Fruit fly (Drosophila melanogaster) whole organism, wandering third instar larva: ENCODE measurements around the gene Kr-h2.

Source experiments
- Abd-B ChIP-seq: fragments of >200 bp; optimal IDR thresholded peaks from 2 replicates; lab custom pipeline; 2017; ENCODE audit warnings: missing biosample characterization, missing genetic modification characterization
- CG32264 ChIP-seq: fragments of 200-800 bp; sonication (Bioruptor generic); optimal IDR thresholded peaks from 2 replicates; lab custom pipeline; 2016; ENCODE audit warnings: missing biosample characterization, missing genetic modification characterization
- CG9705 ChIP-seq: fragments of 200-800 bp; sonication (Bioruptor generic); optimal IDR thresholded peaks from 2 replicates; lab custom pipeline; 2018; ENCODE audit warnings: missing biosample characterization, mild to moderate bottlenecking, missing genetic modification characterization
- CrebA ChIP-seq: fragments of 200-800 bp; sonication (Bioruptor generic); optimal IDR thresholded peaks from 2 replicates; lab custom pipeline; 2016; ENCODE audit warnings: missing biosample characterization, mild to moderate bottlenecking, missing genetic modification characterization, borderline replicate concordance
- Dfd ChIP-seq: fragments of >200 bp; optimal IDR thresholded peaks from 2 replicates; lab custom pipeline; 2017; ENCODE audit warnings: missing biosample characterization, missing genetic modification characterization
- Dif ChIP-seq: fragments of 200-275, 200-300 bp; sonication (Bioruptor generic); optimal IDR thresholded peaks from 2 replicates; lab custom pipeline; 2018; ENCODE audit warnings: missing biosample characterization, missing genetic modification characterization; ENCODE audit not compliant: partially characterized antibody
- GATAd ChIP-seq: sonication (Bioruptor generic); optimal IDR thresholded peaks from 2 replicates; lab custom pipeline; 2016; ENCODE audit warnings: missing biosample characterization, missing genetic modification characterization
- HLH106 ChIP-seq: fragments of 200-800 bp; optimal IDR thresholded peaks from 3 replicates; lab custom pipeline; 2019; ENCODE audit warnings: missing biosample characterization, mild to moderate bottlenecking, missing genetic modification characterization, moderate library complexity
- Hnf4 ChIP-seq: fragments of 200-800 bp; sonication (Bioruptor generic); optimal IDR thresholded peaks from 2 replicates; lab custom pipeline; 2016; ENCODE audit warnings: missing biosample characterization, mild to moderate bottlenecking, missing genetic modification characterization
- Hr78 ChIP-seq: fragments of >200 bp; optimal IDR thresholded peaks from 2 replicates; lab custom pipeline; 2017; ENCODE audit warnings: missing biosample characterization, missing genetic modification characterization
- Hr83 ChIP-seq: fragments of 200-300 bp; sonication (Bioruptor generic); optimal IDR thresholded peaks from 2 replicates; lab custom pipeline; 2016; ENCODE audit warnings: missing biosample characterization, mild to moderate bottlenecking, missing genetic modification characterization, moderate library complexity; ENCODE audit not compliant: poor library complexity, severe bottlenecking
- Jra ChIP-seq: sonication (Bioruptor generic); optimal IDR thresholded peaks from 2 replicates; lab custom pipeline; 2016; ENCODE audit warnings: missing biosample characterization, missing genetic modification characterization
- Mio ChIP-seq: sonication (Bioruptor generic); optimal IDR thresholded peaks from 2 replicates; lab custom pipeline; 2016; ENCODE audit warnings: missing biosample characterization, missing genetic modification characterization
- Myc ChIP-seq: fragments of >200 bp; optimal IDR thresholded peaks from 2 replicates; lab custom pipeline; 2017
- N ChIP-seq: fragments of >200 bp; optimal IDR thresholded peaks from 2 replicates; lab custom pipeline; 2018; ENCODE audit warnings: missing biosample characterization, missing external identifiers, missing genetic modification characterization
- OdsH ChIP-seq: fragments of 200-800 bp; sonication (Bioruptor generic); optimal IDR thresholded peaks from 2 replicates; lab custom pipeline; 2016; ENCODE audit warnings: missing biosample characterization, mild to moderate bottlenecking, missing genetic modification characterization
- Rel ChIP-seq, 2 experiments: fragments of 200-800 bp; sonication (Bioruptor generic) in 1 of 2; optimal IDR thresholded peaks; 2 replicates in 1 of 2; 3 replicates in 1 of 2; lab custom pipeline; 2016 to 2019; ENCODE audit warnings: mild to moderate bottlenecking in 2 of 2, missing biosample characterization in 2 of 2, missing genetic modification characterization in 2 of 2, moderate library complexity in 1 of 2
- Sp1 ChIP-seq: fragments of 200-800 bp; sonication (Bioruptor generic); optimal IDR thresholded peaks from 3 replicates; lab custom pipeline; 2019; ENCODE audit warnings: missing biosample characterization, mild to moderate bottlenecking, missing genetic modification characterization, moderate library complexity
- Vsx2 ChIP-seq: fragments of 200-300, 225-300 bp; sonication (Bioruptor generic); optimal IDR thresholded peaks from 2 replicates; lab custom pipeline; 2018; ENCODE audit warnings: missing biosample characterization, missing genetic modification characterization; ENCODE audit not compliant: partially characterized antibody
- br ChIP-seq: fragments of 200-800 bp; sonication (Bioruptor generic); optimal IDR thresholded peaks from 2 replicates; lab custom pipeline; 2016; ENCODE audit warnings: missing biosample characterization, missing genetic modification characterization
- brk ChIP-seq: fragments of 200-800 bp; sonication (Bioruptor generic); optimal IDR thresholded peaks from 2 replicates; lab custom pipeline; 2016; ENCODE audit warnings: missing biosample characterization, mild to moderate bottlenecking, missing genetic modification characterization
- dl ChIP-seq, 2 experiments: fragments of 175-275, 200-275 bp in 1 of 2; fragments of 200-275 bp in 1 of 2; sonication (Bioruptor generic); optimal IDR thresholded peaks; lab custom pipeline; 2018; ENCODE audit warnings: mild to moderate bottlenecking in 2 of 2, missing biosample characterization in 2 of 2, missing genetic modification characterization in 2 of 2, moderate library complexity in 2 of 2; ENCODE audit not compliant: partially characterized antibody in 2 of 2, insufficient read depth in 1 of 2
- dmrt93B ChIP-seq: fragments of 200-800 bp; sonication (Bioruptor generic); optimal IDR thresholded peaks from 2 replicates; lab custom pipeline; 2018; ENCODE audit warnings: missing biosample characterization, mild to moderate bottlenecking, missing genetic modification characterization
- dsf ChIP-seq: sonication (Bioruptor generic); optimal IDR thresholded peaks from 2 replicates; lab custom pipeline; 2016; ENCODE audit warnings: missing biosample characterization, missing genetic modification characterization, borderline replicate concordance
- ey ChIP-seq: fragments of 200-800 bp; sonication (Bioruptor generic); optimal IDR thresholded peaks from 2 replicates; lab custom pipeline; 2016; ENCODE audit warnings: missing biosample characterization, missing genetic modification characterization
- foxo ChIP-seq, 2 experiments: fragments of 200-800 bp; sonication (Bioruptor generic); optimal IDR thresholded peaks; 2 replicates in 1 of 2; 3 replicates in 1 of 2; lab custom pipeline; 2016 to 2017; ENCODE audit warnings: missing biosample characterization in 2 of 2, missing genetic modification characterization in 2 of 2
- fru ChIP-seq: fragments of 200-800 bp; sonication (Bioruptor generic); optimal IDR thresholded peaks from 3 replicates; lab custom pipeline; 2016; ENCODE audit warnings: missing biosample characterization, mild to moderate bottlenecking, missing genetic modification characterization
- h ChIP-seq: fragments of 200-800 bp; sonication (Bioruptor generic); optimal IDR thresholded peaks from 3 replicates; lab custom pipeline; 2016; ENCODE audit warnings: missing biosample characterization, mild to moderate bottlenecking, missing genetic modification characterization
- jim ChIP-seq: fragments of 175-275, 200-325 bp; sonication (Bioruptor generic); optimal IDR thresholded peaks from 2 replicates; lab custom pipeline; 2016; ENCODE audit warnings: missing biosample characterization, mild to moderate bottlenecking, missing genetic modification characterization
- lola ChIP-seq: fragments of >200 bp; optimal IDR thresholded peaks from 2 replicates; lab custom pipeline; 2017; ENCODE audit warnings: missing biosample characterization, missing genetic modification characterization
- pan ChIP-seq: fragments of >200 bp; optimal IDR thresholded peaks from 2 replicates; lab custom pipeline; 2017
- psq ChIP-seq: fragments of 200-800 bp; sonication (Bioruptor generic); optimal IDR thresholded peaks from 3 replicates; lab custom pipeline; 2017; ENCODE audit warnings: missing biosample characterization, mild to moderate bottlenecking, missing genetic modification characterization, moderate library complexity
- rgr ChIP-seq: fragments of 200-800 bp; sonication (Bioruptor generic); optimal IDR thresholded peaks from 3 replicates; lab custom pipeline; 2016; ENCODE audit warnings: missing biosample characterization, mild to moderate bottlenecking, missing genetic modification characterization
- sage ChIP-seq: fragments of 200-800 bp; sonication (Bioruptor generic); optimal IDR thresholded peaks from 2 replicates; lab custom pipeline; 2016; ENCODE audit warnings: missing biosample characterization, mild to moderate bottlenecking, missing genetic modification characterization
- sv ChIP-seq: fragments of 200-800 bp; sonication (Bioruptor generic); optimal IDR thresholded peaks from 3 replicates; lab custom pipeline; 2016; ENCODE audit warnings: missing biosample characterization, missing genetic modification characterization
- tai ChIP-seq: sonication (Bioruptor generic); optimal IDR thresholded peaks from 2 replicates; lab custom pipeline; 2016; ENCODE audit warnings: missing biosample characterization, missing genetic modification characterization
- usp ChIP-seq: fragments of >200 bp; optimal IDR thresholded peaks from 2 replicates; lab custom pipeline; 2017; ENCODE audit warnings: missing biosample characterization, missing genetic modification characterization
- woc ChIP-seq: sonication (Bioruptor generic); optimal IDR thresholded peaks from 2 replicates; lab custom pipeline; 2016; ENCODE audit warnings: missing biosample characterization, mild to moderate bottlenecking, missing genetic modification characterization

Gene Kr-h2

DNA sequence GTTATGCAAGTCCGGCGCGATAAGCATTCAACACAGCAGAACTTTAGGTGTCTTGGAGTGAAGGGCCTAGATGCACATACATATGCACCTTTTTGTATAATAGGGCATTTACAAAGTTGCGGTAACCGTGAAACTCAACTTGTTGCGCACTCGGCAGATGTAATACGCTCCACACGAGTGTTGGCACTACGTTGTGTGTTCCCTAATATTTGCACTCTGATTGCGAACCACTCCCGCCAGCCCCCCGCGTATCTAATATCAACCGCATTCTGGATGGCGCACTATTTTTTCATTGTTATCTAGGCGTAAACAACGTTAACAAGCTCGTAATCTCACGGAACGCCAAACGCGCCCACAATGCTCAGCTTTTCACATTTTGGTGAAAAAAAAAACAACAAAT, 9.5 kb downstream of the Kr-h2 start:
- TF ChIP-seq Hr83 (GFP tag; lab: Kevin White, UChicago) (no peak), Rel (GFP tag; optimal IDR thresholded peaks at IDR 0.05; lab: Kevin White, UChicago) (no peak), Rel (tag; optimal IDR thresholded peaks at IDR 0.05; lab: Kevin White, UChicago) (peak; percentile 11)

DNA sequence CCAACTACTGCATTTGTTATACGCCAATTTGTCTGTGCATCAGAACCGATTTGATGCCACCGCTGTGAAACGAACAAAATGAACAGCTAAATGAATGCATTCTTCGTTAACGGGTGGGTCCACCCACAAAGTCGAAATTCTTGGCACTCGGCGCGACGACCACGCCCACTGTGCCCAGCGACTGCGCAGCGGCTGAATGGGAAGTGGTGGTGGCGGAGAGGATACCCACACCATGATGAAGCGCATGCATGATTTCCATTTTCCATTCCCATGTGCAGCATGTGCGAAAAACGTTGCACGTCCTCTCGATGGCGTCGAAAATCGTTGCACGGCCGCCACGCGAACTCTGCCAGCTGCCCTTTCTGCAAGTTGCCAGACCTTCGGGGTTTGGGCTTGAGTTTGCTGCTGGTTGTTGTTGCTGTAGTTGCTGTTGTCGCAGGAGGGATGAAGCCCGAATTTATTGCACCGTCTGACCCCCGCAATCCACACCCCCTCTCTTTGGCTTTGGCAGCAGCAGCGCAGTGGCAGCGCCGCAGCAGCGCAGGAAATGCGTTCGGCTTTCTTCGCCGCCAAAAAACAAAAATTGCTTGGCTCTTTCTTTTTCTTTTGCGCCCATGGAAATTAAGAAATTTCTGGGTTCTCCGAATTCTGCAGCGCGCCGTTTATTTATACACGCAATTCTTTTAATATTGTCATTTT, 10.5 kb downstream of the Kr-h2 start:
- TF ChIP-seq CG9705 (GFP tag; lab: Kevin White, UChicago), result peak; percentile 36
- TF ChIP-seq Sp1 (GFP tag; lab: Kevin White, UChicago), result peak; percentile 54
- TF ChIP-seq HLH106 (tag; lab: Kevin White, UChicago), result peak; percentile 15
- TF ChIP-seq brk (GFP tag; lab: Kevin White, UChicago), result no peak
- no peak for TF ChIP-seq N (GFP tag; lab: Kevin White, UChicago)
- TF ChIP-seq Jra (GFP tag; lab: Kevin White, UChicago), result no peak
- TF ChIP-seq pan, result no peak
- no peak for TF ChIP-seq dmrt93B (GFP tag; lab: Kevin White, UChicago)
- TF ChIP-seq tai, result peak; percentile 49
- TF ChIP-seq jim (GFP tag; lab: Kevin White, UChicago), result no peak
- no peak for TF ChIP-seq foxo (GFP tag; optimal IDR thresholded peaks at IDR 0.05; lab: Kevin White, UChicago)
- no peak for TF ChIP-seq Rel (GFP tag; optimal IDR thresholded peaks at IDR 0.05; lab: Kevin White, UChicago)
- peak; percentile 50 for TF ChIP-seq Rel (tag; optimal IDR thresholded peaks at IDR 0.05; lab: Kevin White, UChicago)
- no peak for TF ChIP-seq CG32264 (GFP tag; lab: Kevin White, UChicago)
- TF ChIP-seq fru (GFP tag; lab: Kevin White, UChicago), result no peak
- TF ChIP-seq h (GFP tag; lab: Kevin White, UChicago), result peak; percentile 5
- no peak for TF ChIP-seq CrebA (GFP tag; lab: Kevin White, UChicago)
- no peak for TF ChIP-seq sage (GFP tag; lab: Kevin White, UChicago)
- peak; percentile 9 for TF ChIP-seq Vsx2 (GFP tag; lab: Kevin White, UChicago)
- TF ChIP-seq br (GFP tag; lab: Kevin White, UChicago), result no peak
- TF ChIP-seq Dif (GFP tag; lab: Kevin White, UChicago), result no peak
- TF ChIP-seq dsf (GFP tag; lab: Kevin White, UChicago), result no peak
- TF ChIP-seq sv (GFP tag; lab: Kevin White, UChicago), result no peak
- no peak for TF ChIP-seq Myc (lab: Kevin White, UChicago)
- TF ChIP-seq Mio, result no peak
- TF ChIP-seq usp (GFP tag; lab: Kevin White, UChicago), result no peak
- TF ChIP-seq dl (GFP tag; optimal IDR thresholded peaks at IDR 0.05; lab: Kevin White, UChicago; ENCODE audit: insufficient read depth in 1 of 2, partially characterized antibody in 2 of 2), result peak in 1 of 2 experiments; percentile 55
- TF ChIP-seq lola (GFP tag; lab: Kevin White, UChicago), result peak; percentile 51
- no peak for TF ChIP-seq OdsH (GFP tag; lab: Kevin White, UChicago)
- TF ChIP-seq woc, result peak; percentile 40
- TF ChIP-seq GATAd (GFP tag; lab: Kevin White, UChicago), result no peak
- no peak for TF ChIP-seq Hnf4
- TF ChIP-seq Hr78 (GFP tag; lab: Kevin White, UChicago), result no peak
- TF ChIP-seq psq (GFP tag; lab: Kevin White, UChicago), result peak; percentile 57
- no peak for TF ChIP-seq Hr83 (GFP tag; lab: Kevin White, UChicago)
- TF ChIP-seq rgr (GFP tag; lab: Kevin White, UChicago), result no peak

DNA sequence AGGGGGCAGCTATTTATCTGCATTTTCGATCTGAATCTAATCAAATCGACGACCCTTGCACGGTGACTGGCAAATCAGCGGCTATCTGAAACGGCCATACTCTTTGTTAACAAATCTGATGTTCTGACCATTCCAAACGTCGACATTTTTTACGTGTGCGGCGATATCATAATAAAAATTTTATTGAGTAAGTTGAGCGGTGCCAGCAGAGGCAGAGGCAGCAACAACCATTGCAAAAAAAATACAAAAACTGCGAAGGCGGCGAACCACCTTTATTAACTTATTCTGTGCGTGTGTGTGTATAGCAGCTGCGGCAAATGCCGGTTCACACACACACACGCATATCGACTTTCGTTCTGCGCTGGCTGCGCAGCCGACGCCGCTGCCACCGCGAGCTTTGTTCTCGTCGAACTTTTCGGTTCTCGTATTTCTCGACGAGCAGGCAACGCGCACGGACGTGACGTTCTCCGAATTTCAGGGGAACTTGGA, 11.4 kb downstream of the Kr-h2 start, which contains the start of gene Kr-h1:
Gene Kr-h1 (plus strand): TSS at position 447 of the 489 bp plus-strand sequence.
- TF ChIP-seq Dfd (GFP tag; lab: Kevin White, UChicago) (no peak), ey (GFP tag; lab: Kevin White, UChicago) (no peak), brk (GFP tag; lab: Kevin White, UChicago) (peak; percentile 60), lola (GFP tag; lab: Kevin White, UChicago) (no peak), dl (GFP tag; optimal IDR thresholded peaks at IDR 0.05; lab: Kevin White, UChicago; ENCODE audit: insufficient read depth in 1 of 2, partially characterized antibody in 2 of 2) (peak in 1 of 2 experiments; percentile 40), jim (GFP tag; lab: Kevin White, UChicago) (peak; percentile 81), HLH106 (tag; lab: Kevin White, UChicago) (peak; percentile 8), fru (GFP tag; lab: Kevin White, UChicago) (peak; percentile 69), Hr83 (GFP tag; lab: Kevin White, UChicago) (peak; percentile 76), pan (no peak), Abd-B (GFP tag; lab: Kevin White, UChicago) (no peak), CrebA (GFP tag; lab: Kevin White, UChicago) (peak; percentile 86), Myc (lab: Kevin White, UChicago) (no peak), dsf (GFP tag; lab: Kevin White, UChicago) (no peak), Rel (GFP tag; optimal IDR thresholded peaks at IDR 0.05; lab: Kevin White, UChicago) (peak; percentile 38), Rel (tag; optimal IDR thresholded peaks at IDR 0.05; lab: Kevin White, UChicago) (peak; percentile 58), GATAd (GFP tag; lab: Kevin White, UChicago) (no peak), Mio (no peak), br (GFP tag; lab: Kevin White, UChicago) (peak; percentile 26), h (GFP tag; lab: Kevin White, UChicago) (peak; percentile 58), sage (GFP tag; lab: Kevin White, UChicago) (no peak), tai (peak; percentile 8), psq (GFP tag; lab: Kevin White, UChicago) (no peak)
